Worm (Caenorhabditis elegans): ENCODE data around the gene Y39A3B.1.
"Not testable (repeated sequence)": the region's sequence is repeated elsewhere in the genome, so short reads cannot be mapped to it uniquely, and the experiment has no call there.

DNA sequence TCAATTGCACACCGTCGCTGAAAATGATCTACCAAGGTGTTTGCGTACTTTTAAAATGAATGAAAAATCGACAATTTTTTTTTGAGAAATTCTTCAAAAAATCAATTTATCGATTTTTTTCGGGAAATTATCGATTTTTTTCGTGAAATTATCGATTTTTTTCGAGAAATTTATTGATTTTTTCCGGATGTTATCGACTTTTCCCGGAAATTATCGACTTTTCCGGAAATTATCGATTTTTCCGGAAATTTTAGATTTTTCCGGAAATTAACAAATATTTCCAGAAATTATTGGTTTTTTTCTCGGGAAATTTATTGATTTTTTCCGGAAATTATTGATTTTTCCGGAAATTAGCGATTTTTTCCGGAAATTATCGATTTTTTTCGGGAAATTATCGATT, 40.7 kb upstream of the Y39A3B.1 start:
- not testable (repeated sequence) for TF ChIP-seq nhr-23 (tag; optimal IDR thresholded peaks at IDR 0.05); ZK546.5 (tag; optimal IDR thresholded peaks at IDR 0.05); elt-3 (tag; optimal IDR thresholded peaks at IDR 0.05); elt-2 (tag; optimal IDR thresholded peaks at IDR 0.05); nhr-237 (tag; optimal IDR thresholded peaks at IDR 0.05); nhr-12 (tag; optimal IDR thresholded peaks at IDR 0.05); jun-1 (tag; optimal IDR thresholded peaks at IDR 0.05); lin-15B (tag; optimal IDR thresholded peaks at IDR 0.05); ceh-82 (tag; optimal IDR thresholded peaks at IDR 0.05); mdl-1 (tag; optimal IDR thresholded peaks at IDR 0.05); elt-1 (tag; optimal IDR thresholded peaks at IDR 0.05); unc-62 (GFP tag; optimal IDR thresholded peaks at IDR 0.05); nhr-43 (tag; optimal IDR thresholded peaks at IDR 0.05; ENCODE audit: poor library complexity, severe bottlenecking); sea-2 (GFP tag; optimal IDR thresholded peaks at IDR 0.05)
